Fruit fly (Drosophila melanogaster) whole organism, wandering third instar larva: ENCODE data around the gene ZnT86D.

Experiments
- Abd-B ChIP-seq: fragments of >200 bp; optimal IDR thresholded peaks from 2 replicates; lab custom pipeline; 2017; ENCODE audit warnings: missing biosample characterization, missing genetic modification characterization
- CG32264 ChIP-seq: fragments of 200-800 bp; sonication (Bioruptor generic); optimal IDR thresholded peaks from 2 replicates; lab custom pipeline; 2016; ENCODE audit warnings: missing biosample characterization, missing genetic modification characterization
- CG9705 ChIP-seq: fragments of 200-800 bp; sonication (Bioruptor generic); optimal IDR thresholded peaks from 2 replicates; lab custom pipeline; 2018; ENCODE audit warnings: missing biosample characterization, mild to moderate bottlenecking, missing genetic modification characterization
- CrebA ChIP-seq: fragments of 200-800 bp; sonication (Bioruptor generic); optimal IDR thresholded peaks from 2 replicates; lab custom pipeline; 2016; ENCODE audit warnings: missing biosample characterization, mild to moderate bottlenecking, missing genetic modification characterization, borderline replicate concordance
- Dfd ChIP-seq: fragments of >200 bp; optimal IDR thresholded peaks from 2 replicates; lab custom pipeline; 2017; ENCODE audit warnings: missing biosample characterization, missing genetic modification characterization
- Dif ChIP-seq: fragments of 200-275, 200-300 bp; sonication (Bioruptor generic); optimal IDR thresholded peaks from 2 replicates; lab custom pipeline; 2018; ENCODE audit warnings: missing biosample characterization, missing genetic modification characterization; ENCODE audit not compliant: partially characterized antibody
- GATAd ChIP-seq: sonication (Bioruptor generic); optimal IDR thresholded peaks from 2 replicates; lab custom pipeline; 2016; ENCODE audit warnings: missing biosample characterization, missing genetic modification characterization
- HLH106 ChIP-seq: fragments of 200-800 bp; optimal IDR thresholded peaks from 3 replicates; lab custom pipeline; 2019; ENCODE audit warnings: missing biosample characterization, mild to moderate bottlenecking, missing genetic modification characterization, moderate library complexity
- Hnf4 ChIP-seq: fragments of 200-800 bp; sonication (Bioruptor generic); optimal IDR thresholded peaks from 2 replicates; lab custom pipeline; 2016; ENCODE audit warnings: missing biosample characterization, mild to moderate bottlenecking, missing genetic modification characterization
- Hr78 ChIP-seq: fragments of >200 bp; optimal IDR thresholded peaks from 2 replicates; lab custom pipeline; 2017; ENCODE audit warnings: missing biosample characterization, missing genetic modification characterization
- Hr83 ChIP-seq: fragments of 200-300 bp; sonication (Bioruptor generic); optimal IDR thresholded peaks from 2 replicates; lab custom pipeline; 2016; ENCODE audit warnings: missing biosample characterization, mild to moderate bottlenecking, missing genetic modification characterization, moderate library complexity; ENCODE audit not compliant: poor library complexity, severe bottlenecking
- Jra ChIP-seq: sonication (Bioruptor generic); optimal IDR thresholded peaks from 2 replicates; lab custom pipeline; 2016; ENCODE audit warnings: missing biosample characterization, missing genetic modification characterization
- Mio ChIP-seq: sonication (Bioruptor generic); optimal IDR thresholded peaks from 2 replicates; lab custom pipeline; 2016; ENCODE audit warnings: missing biosample characterization, missing genetic modification characterization
- Myc ChIP-seq: fragments of >200 bp; optimal IDR thresholded peaks from 2 replicates; lab custom pipeline; 2017
- N ChIP-seq: fragments of >200 bp; optimal IDR thresholded peaks from 2 replicates; lab custom pipeline; 2018; ENCODE audit warnings: missing biosample characterization, missing external identifiers, missing genetic modification characterization
- OdsH ChIP-seq: fragments of 200-800 bp; sonication (Bioruptor generic); optimal IDR thresholded peaks from 2 replicates; lab custom pipeline; 2016; ENCODE audit warnings: missing biosample characterization, mild to moderate bottlenecking, missing genetic modification characterization
- Rel ChIP-seq, 2 experiments: fragments of 200-800 bp; sonication (Bioruptor generic) in 1 of 2; optimal IDR thresholded peaks; 2 replicates in 1 of 2; 3 replicates in 1 of 2; lab custom pipeline; 2016 to 2019; ENCODE audit warnings: mild to moderate bottlenecking in 2 of 2, missing biosample characterization in 2 of 2, missing genetic modification characterization in 2 of 2, moderate library complexity in 1 of 2
- Sp1 ChIP-seq: fragments of 200-800 bp; sonication (Bioruptor generic); optimal IDR thresholded peaks from 3 replicates; lab custom pipeline; 2019; ENCODE audit warnings: missing biosample characterization, mild to moderate bottlenecking, missing genetic modification characterization, moderate library complexity
- Vsx2 ChIP-seq: fragments of 200-300, 225-300 bp; sonication (Bioruptor generic); optimal IDR thresholded peaks from 2 replicates; lab custom pipeline; 2018; ENCODE audit warnings: missing biosample characterization, missing genetic modification characterization; ENCODE audit not compliant: partially characterized antibody
- br ChIP-seq: fragments of 200-800 bp; sonication (Bioruptor generic); optimal IDR thresholded peaks from 2 replicates; lab custom pipeline; 2016; ENCODE audit warnings: missing biosample characterization, missing genetic modification characterization
- brk ChIP-seq: fragments of 200-800 bp; sonication (Bioruptor generic); optimal IDR thresholded peaks from 2 replicates; lab custom pipeline; 2016; ENCODE audit warnings: missing biosample characterization, mild to moderate bottlenecking, missing genetic modification characterization
- dl ChIP-seq, 2 experiments: fragments of 175-275, 200-275 bp in 1 of 2; fragments of 200-275 bp in 1 of 2; sonication (Bioruptor generic); optimal IDR thresholded peaks; lab custom pipeline; 2018; ENCODE audit warnings: mild to moderate bottlenecking in 2 of 2, missing biosample characterization in 2 of 2, missing genetic modification characterization in 2 of 2, moderate library complexity in 2 of 2; ENCODE audit not compliant: partially characterized antibody in 2 of 2, insufficient read depth in 1 of 2
- dmrt93B ChIP-seq: fragments of 200-800 bp; sonication (Bioruptor generic); optimal IDR thresholded peaks from 2 replicates; lab custom pipeline; 2018; ENCODE audit warnings: missing biosample characterization, mild to moderate bottlenecking, missing genetic modification characterization
- dsf ChIP-seq: sonication (Bioruptor generic); optimal IDR thresholded peaks from 2 replicates; lab custom pipeline; 2016; ENCODE audit warnings: missing biosample characterization, missing genetic modification characterization, borderline replicate concordance
- ey ChIP-seq: fragments of 200-800 bp; sonication (Bioruptor generic); optimal IDR thresholded peaks from 2 replicates; lab custom pipeline; 2016; ENCODE audit warnings: missing biosample characterization, missing genetic modification characterization
- foxo ChIP-seq, 2 experiments: fragments of 200-800 bp; sonication (Bioruptor generic); optimal IDR thresholded peaks; 2 replicates in 1 of 2; 3 replicates in 1 of 2; lab custom pipeline; 2016 to 2017; ENCODE audit warnings: missing biosample characterization in 2 of 2, missing genetic modification characterization in 2 of 2
- fru ChIP-seq: fragments of 200-800 bp; sonication (Bioruptor generic); optimal IDR thresholded peaks from 3 replicates; lab custom pipeline; 2016; ENCODE audit warnings: missing biosample characterization, mild to moderate bottlenecking, missing genetic modification characterization
- h ChIP-seq: fragments of 200-800 bp; sonication (Bioruptor generic); optimal IDR thresholded peaks from 3 replicates; lab custom pipeline; 2016; ENCODE audit warnings: missing biosample characterization, mild to moderate bottlenecking, missing genetic modification characterization
- jim ChIP-seq: fragments of 175-275, 200-325 bp; sonication (Bioruptor generic); optimal IDR thresholded peaks from 2 replicates; lab custom pipeline; 2016; ENCODE audit warnings: missing biosample characterization, mild to moderate bottlenecking, missing genetic modification characterization
- lola ChIP-seq: fragments of >200 bp; optimal IDR thresholded peaks from 2 replicates; lab custom pipeline; 2017; ENCODE audit warnings: missing biosample characterization, missing genetic modification characterization
- pan ChIP-seq: fragments of >200 bp; optimal IDR thresholded peaks from 2 replicates; lab custom pipeline; 2017
- psq ChIP-seq: fragments of 200-800 bp; sonication (Bioruptor generic); optimal IDR thresholded peaks from 3 replicates; lab custom pipeline; 2017; ENCODE audit warnings: missing biosample characterization, mild to moderate bottlenecking, missing genetic modification characterization, moderate library complexity
- rgr ChIP-seq: fragments of 200-800 bp; sonication (Bioruptor generic); optimal IDR thresholded peaks from 3 replicates; lab custom pipeline; 2016; ENCODE audit warnings: missing biosample characterization, mild to moderate bottlenecking, missing genetic modification characterization
- sage ChIP-seq: fragments of 200-800 bp; sonication (Bioruptor generic); optimal IDR thresholded peaks from 2 replicates; lab custom pipeline; 2016; ENCODE audit warnings: missing biosample characterization, mild to moderate bottlenecking, missing genetic modification characterization
- sv ChIP-seq: fragments of 200-800 bp; sonication (Bioruptor generic); optimal IDR thresholded peaks from 3 replicates; lab custom pipeline; 2016; ENCODE audit warnings: missing biosample characterization, missing genetic modification characterization
- tai ChIP-seq: sonication (Bioruptor generic); optimal IDR thresholded peaks from 2 replicates; lab custom pipeline; 2016; ENCODE audit warnings: missing biosample characterization, missing genetic modification characterization
- usp ChIP-seq: fragments of >200 bp; optimal IDR thresholded peaks from 2 replicates; lab custom pipeline; 2017; ENCODE audit warnings: missing biosample characterization, missing genetic modification characterization
- woc ChIP-seq: sonication (Bioruptor generic); optimal IDR thresholded peaks from 2 replicates; lab custom pipeline; 2016; ENCODE audit warnings: missing biosample characterization, mild to moderate bottlenecking, missing genetic modification characterization

Gene ZnT86D

DNA sequence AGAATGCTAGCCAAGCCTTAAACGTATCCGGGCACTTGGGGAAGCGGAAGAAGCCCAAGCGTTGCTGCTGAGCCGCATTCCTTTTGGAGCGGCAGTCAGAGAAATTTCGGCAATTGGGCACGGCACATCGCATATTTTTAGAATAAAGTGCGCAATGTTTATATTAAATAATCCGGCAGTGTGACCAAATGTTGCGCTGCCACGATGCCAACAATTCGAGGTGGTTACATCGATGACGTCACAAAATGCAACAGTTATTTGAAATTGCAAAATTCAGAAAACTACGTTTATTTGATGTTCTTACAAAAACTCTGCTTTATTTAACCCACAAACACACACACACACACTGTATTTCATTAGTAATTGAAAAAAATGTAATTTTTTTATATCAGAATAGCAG is 5.5 kb upstream of the ZnT86D start, which contains the start of gene CG6689:
Gene CG6689 (minus strand): TSS at position 182 of the 400 bp plus-strand sequence.
- TF ChIP-seq CG9705 (GFP tag; lab: Kevin White, UChicago) (no peak), h (peak; percentile 8), tai (GFP tag; lab: Kevin White, UChicago) (no peak), CG32264 (GFP tag; lab: Kevin White, UChicago) (no peak), Hr83 (peak; percentile 46), Myc (lab: Kevin White, UChicago) (no peak), Hnf4 (GFP tag; lab: Kevin White, UChicago) (no peak), sage (GFP tag; lab: Kevin White, UChicago) (no peak), foxo (GFP tag; optimal IDR thresholded peaks at IDR 0.05; lab: Kevin White, UChicago) (no peak), fru (GFP tag; lab: Kevin White, UChicago) (no peak), woc (GFP tag; lab: Kevin White, UChicago) (peak; percentile 64)

DNA sequence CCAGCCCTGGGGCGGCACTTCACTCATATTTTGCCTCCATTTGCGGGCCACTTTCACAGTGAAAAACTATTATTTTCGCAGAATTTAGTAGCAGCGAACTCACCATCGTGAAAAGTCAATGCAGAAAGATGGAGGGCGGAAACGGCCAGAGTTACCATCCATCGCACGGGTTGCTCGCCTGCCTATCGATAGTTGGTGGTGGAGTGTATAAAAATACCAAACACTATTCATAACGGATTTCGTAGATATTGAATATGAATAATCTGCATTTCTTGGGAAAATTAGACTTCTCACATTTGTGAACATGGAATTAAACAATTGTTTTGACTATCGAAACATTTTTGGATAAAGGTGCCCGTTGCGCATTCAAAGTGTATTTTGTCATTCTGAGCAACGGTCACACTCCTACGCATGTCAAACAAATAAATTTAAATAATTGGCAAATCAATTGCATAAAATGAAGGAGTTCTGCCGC is 1.9 kb upstream of the ZnT86D start, which contains the start of the genes RpS25 and CG4820:
Gene RpS25 (minus strand): TSS at position 132 of the 475 bp plus-strand sequence.
Gene CG4820 (plus strand): TSS at position 380 of the 475 bp plus-strand sequence.
- TF ChIP-seq Dfd (GFP tag; lab: Kevin White, UChicago) (no peak), GATAd (GFP tag; lab: Kevin White, UChicago) (no peak), ey (peak; percentile 69), usp (GFP tag; lab: Kevin White, UChicago) (no peak), CG9705 (GFP tag; lab: Kevin White, UChicago) (peak; percentile 91), sage (GFP tag; lab: Kevin White, UChicago) (no peak), Rel (GFP tag; optimal IDR thresholded peaks at IDR 0.05; lab: Kevin White, UChicago) (no peak), Rel (tag; optimal IDR thresholded peaks at IDR 0.05; lab: Kevin White, UChicago) (peak; percentile 61), Sp1 (GFP tag; lab: Kevin White, UChicago) (peak; percentile 89), CrebA (GFP tag; lab: Kevin White, UChicago) (no peak), CG32264 (GFP tag; lab: Kevin White, UChicago) (peak; percentile 56), Abd-B (GFP tag; lab: Kevin White, UChicago) (no peak), tai (GFP tag; lab: Kevin White, UChicago) (no peak), h (peak; percentile 89), Hnf4 (GFP tag; lab: Kevin White, UChicago) (peak; percentile 52), pan (lab: Kevin White, UChicago) (no peak), woc (GFP tag; lab: Kevin White, UChicago) (peak; percentile 12), psq (GFP tag; lab: Kevin White, UChicago) (peak; percentile 63), rgr (GFP tag; lab: Kevin White, UChicago) (peak; percentile 93), brk (GFP tag; lab: Kevin White, UChicago) (no peak), foxo (GFP tag; optimal IDR thresholded peaks at IDR 0.05; lab: Kevin White, UChicago) (peak in 1 of 2 experiments; percentile 78), N (GFP tag; lab: Kevin White, UChicago) (no peak), Hr83 (peak; percentile 93), Myc (lab: Kevin White, UChicago) (peak; percentile 60), HLH106 (tag; lab: Kevin White, UChicago) (peak; percentile 83), Vsx2 (peak; percentile 95), OdsH (GFP tag; lab: Kevin White, UChicago) (peak; percentile 82), Mio (GFP tag; lab: Kevin White, UChicago) (peak; percentile 77), dmrt93B (GFP tag; lab: Kevin White, UChicago) (peak; percentile 95), Jra (GFP tag; lab: Kevin White, UChicago) (peak; percentile 78), jim (GFP tag; lab: Kevin White, UChicago) (no peak), dsf (GFP tag; lab: Kevin White, UChicago) (peak; percentile 18), fru (GFP tag; lab: Kevin White, UChicago) (peak; percentile 83), Dif (peak; percentile 52), sv (GFP tag; lab: Kevin White, UChicago) (peak; percentile 82), lola (GFP tag; lab: Kevin White, UChicago) (no peak), dl (GFP tag; optimal IDR thresholded peaks at IDR 0.05; lab: Kevin White, UChicago; ENCODE audit: insufficient read depth in 1 of 2, partially characterized antibody in 2 of 2) (no peak), br (GFP tag; lab: Kevin White, UChicago) (peak; percentile 88), Hr78 (GFP tag; lab: Kevin White, UChicago) (no peak)
